Fruit fly (Drosophila melanogaster) whole organism, embryonic: ENCODE data around the gene Sar1.

Experiments used
- ATbp ChIP-seq: fragments of 200-800 bp; sonication (Bioruptor generic); optimal IDR thresholded peaks from 2 replicates; lab custom pipeline; 2017; ENCODE audit warnings: missing biosample characterization, mild to moderate bottlenecking, missing genetic modification characterization, missing genetic modification reagents
- B-H1 ChIP-seq: fragments of 200-800 bp; sonication (Bioruptor generic); IDR thresholded peaks from 3 replicates; pipeline ENCODE4 v1.3.6; 2022; ENCODE audit warnings: missing biosample characterization, missing genetic modification characterization
- CG10274 ChIP-seq: fragments of 200-800 bp; sonication (Bioruptor generic); optimal IDR thresholded peaks from 3 replicates; lab custom pipeline; 2017; ENCODE audit warnings: missing biosample characterization, mild to moderate bottlenecking, missing genetic modification characterization
- CG10654 ChIP-seq: fragments of 200-800 bp; sonication (Bioruptor generic); optimal IDR thresholded peaks from 2 replicates; lab custom pipeline; 2016; ENCODE audit warnings: missing biosample characterization, missing genetic modification characterization
- CG12299 ChIP-seq: fragments of 200-800 bp; sonication (Bioruptor generic); optimal IDR thresholded peaks from 2 replicates; lab custom pipeline; 2018; ENCODE audit warnings: missing biosample characterization, mild to moderate bottlenecking, missing genetic modification characterization
- CG12391 ChIP-seq: fragments of 200-800 bp; sonication (Bioruptor generic); optimal IDR thresholded peaks from 3 replicates; lab custom pipeline; 2018; ENCODE audit warnings: missing biosample characterization, mild to moderate bottlenecking, missing genetic modification characterization, moderate library complexity
- CG14860 ChIP-seq: fragments of 200-800 bp; sonication (Bioruptor generic); IDR thresholded peaks from 3 replicates; pipeline ENCODE4 v1.3.6; 2022; ENCODE audit warnings: missing biosample characterization, missing genetic modification characterization; ENCODE audit not compliant: partially characterized antibody
- CG15269 ChIP-seq: fragments of 200-800 bp; sonication (Bioruptor generic); optimal IDR thresholded peaks from 2 replicates; lab custom pipeline; 2018; ENCODE audit warnings: missing biosample characterization, mild to moderate bottlenecking, missing genetic modification characterization, moderate library complexity
- CG15514 ChIP-seq: fragments of 200-800 bp; sonication (Bioruptor generic); optimal IDR thresholded peaks from 3 replicates; lab custom pipeline; 2017; ENCODE audit warnings: missing biosample characterization, missing genetic modification characterization, mild to moderate bottlenecking, moderate library complexity, missing genetic modification reagents
- CG15696 ChIP-seq: fragments of 200-800 bp; sonication (Bioruptor generic); optimal IDR thresholded peaks from 2 replicates; lab custom pipeline; 2019; ENCODE audit warnings: missing biosample characterization, mild to moderate bottlenecking, missing genetic modification characterization, moderate library complexity
- CG16863 ChIP-seq: fragments of 200-800 bp; sonication (Bioruptor generic); optimal IDR thresholded peaks from 3 replicates; lab custom pipeline; 2016; ENCODE audit warnings: missing biosample characterization, missing genetic modification characterization
- CG17829 ChIP-seq: fragments of 200-800 bp; optimal IDR thresholded peaks from 2 replicates; lab custom pipeline; 2019; ENCODE audit warnings: missing biosample characterization, mild to moderate bottlenecking, missing genetic modification characterization, moderate library complexity
- CG1832 ChIP-seq: fragments of 200-800 bp; sonication (Bioruptor generic); optimal IDR thresholded peaks from 2 replicates; lab custom pipeline; 2017; ENCODE audit warnings: missing biosample characterization, mild to moderate bottlenecking, missing genetic modification characterization, inconsistent platforms
- CG18476 ChIP-seq: fragments of 200-800 bp; sonication (Bioruptor generic); optimal IDR thresholded peaks from 2 replicates; lab custom pipeline; 2016; ENCODE audit warnings: missing biosample characterization, mild to moderate bottlenecking, missing genetic modification characterization
- CG2202 ChIP-seq: fragments of 200-800 bp; sonication (Bioruptor generic); optimal IDR thresholded peaks from 2 replicates; lab custom pipeline; 2018; ENCODE audit warnings: missing biosample characterization, mild to moderate bottlenecking, missing genetic modification characterization
- CG30431 ChIP-seq: fragments of 200-800 bp; sonication (Bioruptor generic); optimal IDR thresholded peaks from 2 replicates; lab custom pipeline; 2017; ENCODE audit warnings: missing biosample characterization, missing genetic modification characterization
- CG3065 ChIP-seq: fragments of 200-800 bp; sonication (Bioruptor generic); optimal IDR thresholded peaks from 2 replicates; lab custom pipeline; 2016; ENCODE audit warnings: missing biosample characterization, missing genetic modification characterization
- CG3163 ChIP-seq: fragments of 200-800 bp; sonication (Bioruptor generic); optimal IDR thresholded peaks from 3 replicates; lab custom pipeline; 2016; ENCODE audit warnings: missing biosample characterization, missing genetic modification characterization
- CG32532 ChIP-seq: fragments of 200-800 bp; sonication (Bioruptor generic); IDR thresholded peaks from 2 replicates; pipeline ENCODE4 v1.3.6; 2022; ENCODE audit warnings: missing biosample characterization, missing genetic modification characterization
- CG33557 ChIP-seq: fragments of 200-800 bp; sonication (Bioruptor generic); optimal IDR thresholded peaks from 2 replicates; lab custom pipeline; 2019; ENCODE audit warnings: missing biosample characterization, mild to moderate bottlenecking, missing genetic modification characterization, moderate library complexity
- CG4360 ChIP-seq: fragments of 200-800 bp; sonication (Bioruptor generic); IDR thresholded peaks from 2 replicates; pipeline ENCODE4 v1.3.6; 2022; ENCODE audit warnings: missing biosample characterization, missing genetic modification characterization
- CG4424 ChIP-seq: fragments of 200-800 bp; sonication (Bioruptor generic); optimal IDR thresholded peaks from 3 replicates; lab custom pipeline; 2016; ENCODE audit warnings: missing biosample characterization, missing genetic modification characterization
- CG5180 ChIP-seq: fragments of 200-800 bp; sonication (Bioruptor generic); optimal IDR thresholded peaks from 3 replicates; lab custom pipeline; 2017; ENCODE audit warnings: missing biosample characterization, missing genetic modification characterization, mild to moderate bottlenecking, moderate library complexity, missing genetic modification reagents
- CG8359 ChIP-seq: fragments of 200-800 bp; sonication (Bioruptor generic); optimal IDR thresholded peaks from 2 replicates; lab custom pipeline; 2017; ENCODE audit warnings: missing biosample characterization, mild to moderate bottlenecking, missing genetic modification characterization, borderline replicate concordance
- CG9797 ChIP-seq: fragments of 200-800 bp; sonication (Bioruptor generic); optimal IDR thresholded peaks from 3 replicates; lab custom pipeline; 2018; ENCODE audit warnings: missing biosample characterization, mild to moderate bottlenecking, missing genetic modification characterization
- Dfd ChIP-seq, 2 experiments: fragments of >200 bp; optimal IDR thresholded peaks; 2 replicates each; lab custom pipeline; 2017; ENCODE audit warnings: missing biosample characterization in 2 of 2, missing genetic modification characterization in 2 of 2
- Drgx ChIP-seq: fragments of 200-800 bp; sonication (Bioruptor generic); IDR thresholded peaks from 2 replicates; pipeline ENCODE4 v1.3.6; 2022; ENCODE audit warnings: missing biosample characterization, missing genetic modification characterization
- MTF-1 ChIP-seq: fragments of 200-800 bp; sonication (Bioruptor generic); optimal IDR thresholded peaks from 2 replicates; lab custom pipeline; 2018; ENCODE audit warnings: missing biosample characterization, mild to moderate bottlenecking, missing genetic modification characterization, borderline replicate concordance
- Xrp1 ChIP-seq: fragments of 200-800 bp; sonication (Bioruptor generic); IDR thresholded peaks from 2 replicates; pipeline ENCODE4 v1.3.6; 2022; ENCODE audit warnings: missing biosample characterization, missing genetic modification characterization
- cg ChIP-seq: fragments of 200-800 bp; sonication (Bioruptor generic); optimal IDR thresholded peaks from 3 replicates; lab custom pipeline; 2019; ENCODE audit warnings: missing biosample characterization, mild to moderate bottlenecking, missing genetic modification characterization, moderate library complexity
- croc ChIP-seq: fragments of 200-800 bp; sonication (Bioruptor generic); conservative IDR thresholded peaks from 3 replicates; pipeline ENCODE4 v1.3.6; 2022; ENCODE audit warnings: missing biosample characterization, missing genetic modification characterization
- crp ChIP-seq, 2 experiments: fragments of 200-800 bp; sonication (Bioruptor generic); optimal IDR thresholded peaks; 2 replicates in 1 of 2; 3 replicates in 1 of 2; lab custom pipeline; 2017; ENCODE audit warnings: missing biosample characterization in 2 of 2, missing genetic modification characterization in 2 of 2, mild to moderate bottlenecking in 1 of 2, moderate library complexity in 1 of 2
- emc ChIP-seq: fragments of 200-800 bp; sonication (Bioruptor generic); optimal IDR thresholded peaks from 2 replicates; lab custom pipeline; 2016; ENCODE audit warnings: missing biosample characterization, missing genetic modification characterization
- ems ChIP-seq: fragments of 200-800 bp; sonication (Bioruptor generic); optimal IDR thresholded peaks from 3 replicates; lab custom pipeline; 2016; ENCODE audit warnings: missing biosample characterization, missing genetic modification characterization
- gcm ChIP-seq: fragments of 200-800 bp; sonication (Bioruptor generic); optimal IDR thresholded peaks from 2 replicates; lab custom pipeline; 2019; ENCODE audit warnings: missing biosample characterization, mild to moderate bottlenecking, missing genetic modification characterization, moderate library complexity
- h ChIP-seq: fragments of >200 bp; optimal IDR thresholded peaks from 2 replicates; lab custom pipeline; 2017
- ind ChIP-seq: fragments of 200-800 bp; sonication (Bioruptor generic); optimal IDR thresholded peaks from 3 replicates; lab custom pipeline; 2016; ENCODE audit warnings: missing biosample characterization, missing genetic modification characterization
- inv ChIP-seq: fragments of 200-800 bp; sonication (Bioruptor generic); IDR thresholded peaks from 2 replicates; pipeline ENCODE4 v1.3.6; 2022; ENCODE audit warnings: missing biosample characterization, missing genetic modification characterization; ENCODE audit not compliant: partially characterized antibody
- jigr1 ChIP-seq: fragments of 200-800 bp; sonication (Bioruptor generic); IDR thresholded peaks from 3 replicates; pipeline ENCODE4 v1.3.6; 2022; ENCODE audit warnings: missing biosample characterization, missing genetic modification characterization
- kay ChIP-seq: fragments of 200-800 bp; sonication (Bioruptor generic); optimal IDR thresholded peaks from 2 replicates; lab custom pipeline; 2016; ENCODE audit warnings: missing biosample characterization, missing genetic modification characterization
- mirr ChIP-seq: fragments of 200-800 bp; sonication (Bioruptor generic); optimal IDR thresholded peaks from 3 replicates; lab custom pipeline; 2018; ENCODE audit warnings: missing biosample characterization, mild to moderate bottlenecking, missing genetic modification characterization
- phol ChIP-seq: fragments of 200-800 bp; sonication (Bioruptor generic); optimal IDR thresholded peaks from 3 replicates; lab custom pipeline; 2018; ENCODE audit warnings: missing biosample characterization, mild to moderate bottlenecking, missing genetic modification characterization, moderate library complexity
- pum ChIP-seq: fragments of 200-800 bp; sonication (Bioruptor generic); optimal IDR thresholded peaks from 2 replicates; lab custom pipeline; 2016; ENCODE audit warnings: missing biosample characterization, missing genetic modification characterization
- run ChIP-seq: fragments of 200-800 bp; sonication (Bioruptor generic); optimal IDR thresholded peaks from 3 replicates; lab custom pipeline; 2018; ENCODE audit warnings: missing biosample characterization, mild to moderate bottlenecking, missing genetic modification characterization
- ssp ChIP-seq: fragments of 200-800 bp; sonication (Bioruptor generic); IDR thresholded peaks from 2 replicates; pipeline ENCODE4 v1.3.6; 2022; ENCODE audit warnings: missing biosample characterization, missing genetic modification characterization
- sug ChIP-seq: fragments of 200-800 bp; optimal IDR thresholded peaks from 2 replicates; lab custom pipeline; 2019; ENCODE audit warnings: missing biosample characterization, mild to moderate bottlenecking, missing genetic modification characterization, moderate library complexity
- tap ChIP-seq: fragments of 200-800 bp; optimal IDR thresholded peaks from 3 replicates; lab custom pipeline; 2019; ENCODE audit warnings: missing biosample characterization, mild to moderate bottlenecking, missing genetic modification characterization, moderate library complexity
- tin ChIP-seq: fragments of 200-800 bp; sonication (Bioruptor generic); optimal IDR thresholded peaks from 3 replicates; lab custom pipeline; 2016; ENCODE audit warnings: missing biosample characterization, missing genetic modification characterization
- tio ChIP-seq: fragments of 200-800 bp; sonication (Bioruptor generic); optimal IDR thresholded peaks from 2 replicates; lab custom pipeline; 2017; ENCODE audit warnings: missing biosample characterization, missing genetic modification characterization, inconsistent platforms
- tna ChIP-seq: fragments of 200-800 bp; sonication (Bioruptor generic); IDR thresholded peaks from 2 replicates; pipeline ENCODE4 v1.3.6; 2022; ENCODE audit warnings: missing biosample characterization, missing genetic modification characterization; ENCODE audit not compliant: partially characterized antibody
- vvl ChIP-seq: fragments of 200-800 bp; sonication (Bioruptor generic); IDR thresholded peaks from 2 replicates; pipeline ENCODE4 v1.3.6; 2022; ENCODE audit warnings: missing biosample characterization, missing genetic modification characterization

Gene Sar1

dm6 chr3R:22324736-22325135, 31.7 kb upstream of the Sar1 start (continued):
- no peak for TF ChIP-seq CG4424 (GFP tag; lab: Kevin White, UChicago)
- no peak for TF ChIP-seq tin (GFP tag; lab: Kevin White, UChicago)
- no peak for TF ChIP-seq CG3163 (GFP tag; lab: Kevin White, UChicago)
- no peak for TF ChIP-seq sug (tag; lab: Kevin White, UChicago)
- TF ChIP-seq CG14860 (GFP tag; lab: Robert Waterston, UW): no peak
- TF ChIP-seq CG15514 (GFP tag; lab: Kevin White, UChicago): no peak
- TF ChIP-seq CG10654 (GFP tag; lab: Kevin White, UChicago): no peak
- TF ChIP-seq Dfd (GFP tag; optimal IDR thresholded peaks at IDR 0.05; lab: Kevin White, UChicago): no peak
- no peak for TF ChIP-seq ems
- no peak for TF ChIP-seq gcm (GFP tag; lab: Kevin White, UChicago)
- TF ChIP-seq CG17829: peak; percentile 43
- TF ChIP-seq mirr (GFP tag; lab: Kevin White, UChicago): no peak
- no peak for TF ChIP-seq emc (GFP tag; lab: Kevin White, UChicago)
- TF ChIP-seq CG2202 (tag; lab: Kevin White, UChicago): peak; percentile 15
- TF ChIP-seq tap (tag; lab: Kevin White, UChicago): no peak
- no peak for TF ChIP-seq ATbp (GFP tag; lab: Kevin White, UChicago)
- TF ChIP-seq CG32532 (GFP tag; lab: Robert Waterston, UW): no peak
- TF ChIP-seq Xrp1 (GFP tag; lab: Robert Waterston, UW): peak; percentile 58; the same call in 1 of the 2 replicates
- TF ChIP-seq CG4360 (GFP tag; lab: Robert Waterston, UW): no peak
- TF ChIP-seq croc (GFP tag; lab: Robert Waterston, UW): 0 out of 3 replicates have a peak, but pooled peaks have one; percentile 33
- no peak for TF ChIP-seq crp (GFP tag; optimal IDR thresholded peaks at IDR 0.05; lab: Kevin White, UChicago)
- no peak for TF ChIP-seq CG1832
- no peak for TF ChIP-seq CG16863 (GFP tag; lab: Kevin White, UChicago)
- TF ChIP-seq CG5180: no peak
- TF ChIP-seq tna (GFP tag; lab: Robert Waterston, UW): no peak
- no peak for TF ChIP-seq jigr1 (GFP tag; lab: Robert Waterston, UW)
- TF ChIP-seq CG15269 (tag; lab: Kevin White, UChicago): no peak
- peak; percentile 57; the same call in 1 of the 2 replicates for TF ChIP-seq Drgx (GFP tag; lab: Robert Waterston, UW)
- no peak for TF ChIP-seq CG8359 (GFP tag; lab: Kevin White, UChicago)
- no peak for TF ChIP-seq vvl (GFP tag; lab: Robert Waterston, UW)
- no peak for TF ChIP-seq MTF-1 (GFP tag; lab: Kevin White, UChicago)
- TF ChIP-seq CG18476 (GFP tag; lab: Kevin White, UChicago): no peak
- no peak for TF ChIP-seq ind (GFP tag; lab: Kevin White, UChicago)
- no peak for TF ChIP-seq kay (GFP tag; lab: Kevin White, UChicago)
- TF ChIP-seq CG10274 (GFP tag; lab: Kevin White, UChicago): no peak
- peak; percentile 13 for TF ChIP-seq CG12391 (tag; lab: Kevin White, UChicago)
- TF ChIP-seq run (tag; lab: Kevin White, UChicago): no peak
- TF ChIP-seq B-H1 (GFP tag; lab: Robert Waterston, UW): no peak
- no peak for TF ChIP-seq CG30431
- no peak for TF ChIP-seq inv (GFP tag; lab: Robert Waterston, UW)
- no peak for TF ChIP-seq CG3065 (GFP tag; lab: Kevin White, UChicago)
- TF ChIP-seq CG12299 (tag; lab: Kevin White, UChicago): no peak
- no peak for TF ChIP-seq cg (GFP tag; lab: Kevin White, UChicago)
- TF ChIP-seq ssp (GFP tag; lab: Robert Waterston, UW): no peak
- peak; percentile 42 for TF ChIP-seq phol (tag; lab: Kevin White, UChicago)
- no peak for TF ChIP-seq h (lab: Kevin White, UChicago)
- no peak for TF ChIP-seq tio (GFP tag; lab: Kevin White, UChicago)
- TF ChIP-seq CG9797 (GFP tag; lab: Kevin White, UChicago): no peak
- TF ChIP-seq pum: no peak
- TF ChIP-seq CG15696 (tag; lab: Kevin White, UChicago): peak; percentile 13
- TF ChIP-seq CG33557 (GFP tag; lab: Kevin White, UChicago): no peak
